Fruit fly (Drosophila melanogaster) whole organism, prepupa: ENCODE results near the gene CG17272.

Experiments used
- CG10669 ChIP-seq: fragments of 200-800 bp; sonication (Bioruptor generic); optimal IDR thresholded peaks from 3 replicates; lab custom pipeline; 2018; ENCODE audit warnings: missing biosample characterization, mild to moderate bottlenecking, missing genetic modification characterization, moderate library complexity
- CG11762 ChIP-seq: fragments of 200-800 bp; sonication (Bioruptor generic); optimal IDR thresholded peaks from 3 replicates; lab custom pipeline; 2016; ENCODE audit warnings: missing biosample characterization, missing genetic modification characterization; ENCODE audit not compliant: insufficient read depth
- CG6163 ChIP-seq: fragments of 200-800 bp; sonication (Bioruptor generic); IDR thresholded peaks from 3 replicates; pipeline ENCODE4 v1.3.6; 2022; ENCODE audit warnings: missing biosample characterization, missing genetic modification characterization
- CG8319 ChIP-seq: fragments of 200-800 bp; sonication (Bioruptor generic); optimal IDR thresholded peaks from 3 replicates; lab custom pipeline; 2016; ENCODE audit warnings: missing biosample characterization, missing genetic modification characterization
- Eip78C ChIP-seq: fragments of 200-800 bp; sonication (Bioruptor generic); peaks from one replicate; lab custom pipeline; 2016; ENCODE audit warnings: missing biosample characterization, missing genetic modification characterization
- OdsH ChIP-seq: fragments of 200-800 bp; sonication (Bioruptor generic); optimal IDR thresholded peaks from 3 replicates; lab custom pipeline; 2016; ENCODE audit warnings: missing biosample characterization, missing genetic modification characterization
- Sox15 ChIP-seq: fragments of 200-800 bp; sonication (Bioruptor generic); optimal IDR thresholded peaks from 3 replicates; lab custom pipeline; 2016; ENCODE audit warnings: missing biosample characterization, missing genetic modification characterization

DNA sequence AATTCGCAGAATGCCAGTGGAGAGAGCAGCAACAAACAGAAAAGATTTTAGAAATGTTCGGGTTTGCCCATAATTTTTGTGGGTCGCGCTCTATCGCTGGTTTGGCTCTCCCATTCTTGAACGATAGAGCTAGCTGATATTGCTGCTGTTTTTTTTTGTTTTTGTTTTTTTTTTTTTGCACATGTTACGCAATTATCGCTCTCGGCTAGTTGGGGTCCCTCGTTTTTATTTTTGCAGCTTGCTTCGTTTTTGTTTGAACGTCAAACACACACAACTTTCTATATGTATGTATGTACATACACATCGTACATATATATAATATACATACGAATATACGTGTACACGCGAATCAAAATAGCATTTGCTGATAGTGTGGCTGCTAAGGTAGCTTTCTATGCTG, 33.6 kb downstream of the CG17272 start:
- no peak for TF ChIP-seq CG8319 (GFP tag; lab: Kevin White, UChicago)
- no peak for TF ChIP-seq CG11762
- TF ChIP-seq OdsH (GFP tag; lab: Kevin White, UChicago) = no peak
- no peak for TF ChIP-seq Eip78C (GFP tag; lab: Kevin White, UChicago)
- TF ChIP-seq CG10669 (GFP tag; lab: Kevin White, UChicago) = no peak
- peak; percentile 43; the same call in 1 of the 3 replicates for TF ChIP-seq CG6163 (GFP tag; lab: Robert Waterston, UW)
- no peak for TF ChIP-seq Sox15 (GFP tag; lab: Kevin White, UChicago)
